Worm (Caenorhabditis elegans): ENCODE results near the gene T20D4.15.

- TF ChIP-seq nhr-20 (tag; optimal IDR thresholded peaks at IDR 0.05) (no peak), nhr-85 (tag) (no peak), lin-13 (GFP tag; optimal IDR thresholded peaks at IDR 0.05) (no peak), nhr-77 (tag; optimal IDR thresholded peaks at IDR 0.05) (no peak), pax-3 (tag; optimal IDR thresholded peaks at IDR 0.05) (no peak), ceh-82 (tag; optimal IDR thresholded peaks at IDR 0.05) (no peak), nhr-28 (tag; optimal IDR thresholded peaks at IDR 0.05) (no peak), lin-15B (tag; optimal IDR thresholded peaks at IDR 0.05) (no peak), egl-27 (tag; optimal IDR thresholded peaks at IDR 0.05) (no peak), blmp-1 (tag; optimal IDR thresholded peaks at IDR 0.05) (no peak), unc-98 (GFP tag; IDR thresholded peaks at IDR 0.05) (no peak), grh-1 (GFP tag; IDR thresholded peaks at IDR 0.05) (no peak), jun-1 (tag; optimal IDR thresholded peaks at IDR 0.05) (no peak)
These were observed 37.0 kb upstream of the T20D4.15 start, which contains the start of the genes T20D4.19 and srj-9 for ce11 chrV:3431535-3431990.

Data from whole organism, L1 larva.